Worm (Caenorhabditis elegans) whole organism, young adult: ENCODE measurements around the gene msi-1.

Source experiments
- B0336.3 ChIP-seq: fragments of 200-800 bp; sonication (Bioruptor generic); IDR thresholded peaks from 2 replicates; pipeline ENCODE4 v1.3.6; 2022; ENCODE audit warnings: missing genetic modification characterization, missing compliant biosample characterization
- ccch-3 ChIP-seq: fragments of 200-800 bp; sonication (Bioruptor generic); optimal IDR thresholded peaks from 2 replicates; lab custom pipeline; 2018; ENCODE audit warnings: mild to moderate bottlenecking, missing genetic modification characterization, missing compliant biosample characterization
- cebp-1 ChIP-seq, 2 experiments: fragments of 200-800 bp in 1 of 2; sonication (Bioruptor generic) in 1 of 2; sonication (generic microtip) in 1 of 2; IDR thresholded peaks in 1 of 2; optimal IDR thresholded peaks in 1 of 2; 2 replicates each; pipeline versions ENCODE4 v1.3.6 to Lab custom; 2017 to 2022; ENCODE audit warnings: missing compliant biosample characterization in 2 of 2, missing genetic modification characterization in 2 of 2, mild to moderate bottlenecking in 1 of 2, missing genetic modification reagents in 1 of 2, moderate library complexity in 1 of 2
- ceh-27 ChIP-seq: fragments of 200-800 bp; sonication (Bioruptor generic); optimal IDR thresholded peaks from 2 replicates; lab custom pipeline; 2018; ENCODE audit warnings: mild to moderate bottlenecking, missing genetic modification characterization, moderate library complexity, missing compliant biosample characterization
- ceh-58 ChIP-seq: fragments of 200-800 bp; sonication (Bioruptor generic); IDR thresholded peaks from 2 replicates; pipeline ENCODE4 v1.3.6; 2022; ENCODE audit warnings: missing genetic modification characterization, missing compliant biosample characterization
- hmg-1.2 ChIP-seq: fragments of 200-800 bp; sonication (Bioruptor generic); IDR thresholded peaks from 2 replicates; pipeline ENCODE4 v1.3.6; 2022; ENCODE audit warnings: missing genetic modification reagents, missing genetic modification characterization, missing compliant biosample characterization
- lsl-1 ChIP-seq: fragments of 200-800 bp; sonication (Bioruptor generic); optimal IDR thresholded peaks from 2 replicates; lab custom pipeline; 2018; ENCODE audit warnings: mild to moderate bottlenecking, missing genetic modification characterization, moderate library complexity, missing compliant biosample characterization
- mcd-1 ChIP-seq: fragments of 200-800 bp; sonication (Bioruptor generic); IDR thresholded peaks from 2 replicates; pipeline ENCODE4 v1.3.6; 2022; ENCODE audit warnings: missing genetic modification reagents, missing genetic modification characterization, missing compliant biosample characterization
- mel-28 ChIP-seq: sonication (generic microtip); optimal IDR thresholded peaks from 2 replicates; lab custom pipeline; 2016; ENCODE audit warnings: borderline replicate concordance, mild to moderate bottlenecking, missing genetic modification characterization, missing compliant biosample characterization
- nfyb-1 ChIP-seq: fragments of 200-800 bp; sonication (Bioruptor generic); IDR thresholded peaks from 2 replicates; pipeline ENCODE4 v1.3.6; 2022; ENCODE audit warnings: missing genetic modification reagents, missing genetic modification characterization, missing compliant biosample characterization
- nhr-179 ChIP-seq: sonication (generic microtip); optimal IDR thresholded peaks from 2 replicates; lab custom pipeline; 2016; ENCODE audit warnings: mild to moderate bottlenecking, missing genetic modification characterization, missing compliant biosample characterization
- nhr-27 ChIP-seq: fragments of 200-800 bp; sonication (Bioruptor generic); optimal IDR thresholded peaks from 2 replicates; lab custom pipeline; 2018; ENCODE audit warnings: mild to moderate bottlenecking, missing genetic modification characterization, moderate library complexity, missing compliant biosample characterization
- nhr-90 ChIP-seq: sonication (generic microtip); optimal IDR thresholded peaks from 2 replicates; lab custom pipeline; 2016; ENCODE audit warnings: missing genotype, mild to moderate bottlenecking, missing genetic modification characterization, missing compliant biosample characterization
- snpc-4 ChIP-seq, 5 experiments: fragments of 150-350 bp in 1 of 5; sonication (generic microtip) in 4 of 5; optimal IDR thresholded peaks; 2 replicates each; lab custom pipeline; 2014 to 2018; ENCODE audit warnings: missing genetic modification characterization in 5 of 5, missing biosample characterization in 3 of 5, antibody characterized with exemption in 2 of 5, mild to moderate bottlenecking in 2 of 5, missing compliant biosample characterization in 2 of 5, missing genotype in 2 of 5, moderate library complexity in 2 of 5, missing genetic modification reagents in 1 of 5
- tbp1 ChIP-seq: fragments of 200-800 bp; sonication (Bioruptor generic); optimal IDR thresholded peaks from 2 replicates; lab custom pipeline; 2018; ENCODE audit warnings: mild to moderate bottlenecking, missing genetic modification characterization, missing compliant biosample characterization
- zfh-2 ChIP-seq: fragments of 200-800 bp; sonication (Bioruptor generic); conservative IDR thresholded peaks from 2 replicates; pipeline ENCODE4 v1.3.6; 2022; ENCODE audit warnings: missing genetic modification reagents, missing genetic modification characterization, missing compliant biosample characterization
- ztf-25 ChIP-seq: fragments of 200-800 bp; sonication (Bioruptor generic); IDR thresholded peaks from 2 replicates; pipeline ENCODE4 v1.3.6; 2022; ENCODE audit warnings: missing genetic modification reagents, missing genetic modification characterization, missing compliant biosample characterization

Gene msi-1

DNA sequence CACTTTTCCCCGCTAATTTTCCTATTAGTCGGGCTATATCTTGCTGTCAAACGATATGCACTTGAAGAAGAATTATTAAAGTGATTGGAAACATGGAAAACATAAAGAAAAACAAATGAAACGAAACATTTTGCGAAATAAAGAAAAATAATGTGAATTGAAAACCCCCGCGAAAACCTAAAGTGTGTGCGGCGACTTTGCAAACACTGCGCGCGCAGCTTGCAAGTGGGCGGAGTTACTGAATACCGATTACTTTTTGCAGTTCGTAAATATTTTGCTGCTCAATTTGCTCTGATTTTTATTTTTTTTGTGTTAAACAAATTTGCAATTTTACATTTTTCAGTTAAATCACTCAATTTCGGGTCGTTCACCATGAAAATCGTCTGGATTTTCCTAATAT lies 59.6 kb downstream of the msi-1 start, which contains the start of gene ccdc-47 (continued):
- TF ChIP-seq snpc-4 (GFP tag; optimal IDR thresholded peaks at IDR 0.05; lab: Kevin White, UChicago): no peak
- TF ChIP-seq snpc-4 (tag; optimal IDR thresholded peaks at IDR 0.05; lab: Kevin White, UChicago): peak in 2 of 4 experiments; percentile 47 to 60
- TF ChIP-seq ztf-25 (GFP tag; lab: Robert Waterston, UW): no peak
- TF ChIP-seq B0336.3 (GFP tag; lab: Robert Waterston, UW): 0 out of 2 replicates have a peak, but pooled peaks have one; percentile 10
- no peak for TF ChIP-seq nhr-90 (tag; lab: Kevin White, UChicago)
- TF ChIP-seq nhr-27 (tag; lab: Kevin White, UChicago): no peak
- TF ChIP-seq mcd-1: peak; percentile 38; the same call in 1 of the 2 replicates
- 0 out of 2 replicates have a peak, but pooled peaks have one; percentile 20 for TF ChIP-seq nfyb-1 (GFP tag; lab: Robert Waterston, UW)
- peak; percentile 47 for TF ChIP-seq lsl-1
- no peak for TF ChIP-seq nhr-179
- TF ChIP-seq ceh-58 (GFP tag; lab: Robert Waterston, UW): no peak
- peak; percentile 17 for TF ChIP-seq tbp1 (GFP tag; lab: Kevin White, UChicago)
- peak; percentile 37 for TF ChIP-seq ceh-27

DNA sequence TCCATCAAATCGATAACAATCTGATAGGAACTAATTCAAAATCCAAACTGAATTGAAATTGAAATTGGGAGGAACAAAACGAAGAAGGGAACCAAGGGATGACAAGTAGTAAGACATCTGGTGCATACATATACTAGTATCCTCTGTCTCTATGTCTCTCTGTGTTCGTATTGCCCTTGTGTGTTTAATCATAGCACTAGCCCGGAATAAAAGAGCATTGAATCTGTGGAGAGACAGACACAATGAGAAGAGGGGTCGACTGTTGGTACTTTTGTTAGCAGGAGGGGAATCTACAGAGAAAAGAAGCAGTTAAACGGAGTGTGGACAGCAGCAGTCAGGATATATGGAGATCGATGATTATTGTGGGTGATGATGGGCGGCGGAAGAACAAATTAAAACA lies 60.5 kb downstream of the msi-1 start:
- TF ChIP-seq nfyb-1 (GFP tag; lab: Robert Waterston, UW) (0 out of 2 replicates have a peak, but pooled peaks have one; percentile 31), ccch-3 (GFP tag; lab: Kevin White, UChicago) (no peak), hmg-1.2 (GFP tag; lab: Robert Waterston, UW) (peak; percentile 63; the same call in 1 of the 2 replicates)

- TF ChIP-seq cebp-1 (GFP tag; IDR thresholded peaks at IDR 0.05; lab: Robert Waterston, UW): no peak
- peak; percentile 88 for TF ChIP-seq cebp-1 (tag; optimal IDR thresholded peaks at IDR 0.05; lab: Kevin White, UChicago)
- no peak for TF ChIP-seq mel-28 (tag; lab: Kevin White, UChicago)
- 0 out of 2 replicates have a peak, but pooled peaks have one; percentile 42 for TF ChIP-seq zfh-2
Measured at ce11 chrIII:3914836-3915235, 61.4 kb downstream of the msi-1 start.
